Fruit fly (Drosophila melanogaster) whole organism, pupa: Measurements from ENCODE around the gene Gug.

Experiments used
- CG10348 ChIP-seq: fragments of 200-800 bp; sonication (Bioruptor generic); IDR thresholded peaks from 2 replicates; pipeline ENCODE4 v1.3.6; 2022; ENCODE audit warnings: missing biosample characterization, missing genetic modification characterization
- CG12605 ChIP-seq: fragments of 200-800 bp; sonication (Bioruptor generic); IDR thresholded peaks from 2 replicates; pipeline ENCODE4 v1.3.6; 2022; ENCODE audit warnings: missing biosample characterization, missing genetic modification characterization
- CG13204 ChIP-seq: fragments of 200-800 bp; sonication (Bioruptor generic); optimal IDR thresholded peaks from 2 replicates; lab custom pipeline; 2018; ENCODE audit warnings: missing biosample characterization, mild to moderate bottlenecking, missing genetic modification characterization, moderate library complexity
- CG14655 ChIP-seq: fragments of 200-800 bp; sonication (Bioruptor generic); optimal IDR thresholded peaks from 3 replicates; lab custom pipeline; 2017; ENCODE audit warnings: mild to moderate bottlenecking, missing biosample characterization, missing genetic modification reagents, missing genetic modification characterization
- CG15710 ChIP-seq: fragments of 200-800 bp; sonication (Bioruptor generic); optimal IDR thresholded peaks from 2 replicates; lab custom pipeline; 2018; ENCODE audit warnings: missing biosample characterization, mild to moderate bottlenecking, missing genetic modification characterization, moderate library complexity
- CG17806 ChIP-seq: fragments of 200-800 bp; sonication (Bioruptor generic); optimal IDR thresholded peaks from 2 replicates; lab custom pipeline; 2018; ENCODE audit warnings: missing biosample characterization, mild to moderate bottlenecking, missing genetic modification characterization, moderate library complexity
- CG32121 ChIP-seq: fragments of 200-800 bp; sonication (Bioruptor generic); IDR thresholded peaks from 2 replicates; pipeline ENCODE4 v1.3.6; 2022; ENCODE audit warnings: missing biosample characterization, missing genetic modification characterization
- CG34367 ChIP-seq: fragments of 200-800 bp; sonication (Bioruptor generic); optimal IDR thresholded peaks from 2 replicates; lab custom pipeline; 2018; ENCODE audit warnings: missing biosample characterization, mild to moderate bottlenecking, missing genetic modification characterization
- CG4496 ChIP-seq: fragments of 200-800 bp; sonication (Bioruptor generic); IDR thresholded peaks from 3 replicates; pipeline ENCODE4 v1.3.6; 2022; ENCODE audit warnings: missing biosample characterization, missing genetic modification characterization
- CG8159 ChIP-seq: fragments of 200-800 bp; sonication (Bioruptor generic); optimal IDR thresholded peaks from 3 replicates; lab custom pipeline; 2018; ENCODE audit warnings: missing biosample characterization, mild to moderate bottlenecking, missing genetic modification characterization, moderate library complexity
- CG8301 ChIP-seq: fragments of 200-800 bp; sonication (Bioruptor generic); optimal IDR thresholded peaks from 2 replicates; lab custom pipeline; 2018; ENCODE audit warnings: missing biosample characterization, mild to moderate bottlenecking, missing genetic modification characterization
- CG9948 ChIP-seq: fragments of 200-800 bp; sonication (Bioruptor generic); optimal IDR thresholded peaks from 2 replicates; lab custom pipeline; 2018; ENCODE audit warnings: missing biosample characterization, mild to moderate bottlenecking, missing genetic modification characterization, moderate library complexity
- D1 ChIP-seq: fragments of 200-800 bp; sonication (Bioruptor generic); optimal IDR thresholded peaks from 2 replicates; lab custom pipeline; 2018; ENCODE audit warnings: missing biosample characterization, mild to moderate bottlenecking, missing genetic modification characterization, moderate library complexity
- EcR ChIP-seq: fragments of 200-800 bp; sonication (Bioruptor generic); optimal IDR thresholded peaks from 3 replicates; lab custom pipeline; 2019; ENCODE audit warnings: missing biosample characterization, missing genetic modification characterization, mild to moderate bottlenecking, moderate library complexity, missing genetic modification reagents
- Ets98B ChIP-seq: fragments of 200-800 bp; sonication (Bioruptor generic); IDR thresholded peaks from 2 replicates; pipeline ENCODE4 v1.3.6; 2022; ENCODE audit warnings: missing biosample characterization, missing genetic modification characterization
- Pif1A ChIP-seq: fragments of 200-800 bp; sonication (Bioruptor generic); optimal IDR thresholded peaks from 3 replicates; lab custom pipeline; 2016; ENCODE audit warnings: missing biosample characterization, missing genetic modification characterization
- Pif1B ChIP-seq: fragments of 200-800 bp; sonication (Bioruptor generic); optimal IDR thresholded peaks from 3 replicates; lab custom pipeline; 2016; ENCODE audit warnings: missing biosample characterization, missing genetic modification characterization
- Snoo ChIP-seq: fragments of 200-800 bp; sonication (Bioruptor generic); optimal IDR thresholded peaks from 3 replicates; lab custom pipeline; 2017; ENCODE audit warnings: missing biosample characterization, mild to moderate bottlenecking, missing genetic modification characterization, inconsistent platforms
- fd96Ca ChIP-seq: fragments of 200-800 bp; sonication (Bioruptor generic); IDR thresholded peaks from 3 replicates; pipeline ENCODE4 v1.3.6; 2022; ENCODE audit warnings: missing biosample characterization, missing genetic modification characterization
- gl ChIP-seq: fragments of 200-800 bp; sonication (Bioruptor generic); optimal IDR thresholded peaks from 2 replicates; lab custom pipeline; 2018; ENCODE audit warnings: missing biosample characterization, mild to moderate bottlenecking, missing genetic modification characterization
- rn ChIP-seq: fragments of 200-800 bp; sonication (Bioruptor generic); IDR thresholded peaks from 2 replicates; pipeline ENCODE4 v1.3.6; 2022; ENCODE audit warnings: missing biosample characterization, missing genetic modification characterization

Gene Gug

DNA sequence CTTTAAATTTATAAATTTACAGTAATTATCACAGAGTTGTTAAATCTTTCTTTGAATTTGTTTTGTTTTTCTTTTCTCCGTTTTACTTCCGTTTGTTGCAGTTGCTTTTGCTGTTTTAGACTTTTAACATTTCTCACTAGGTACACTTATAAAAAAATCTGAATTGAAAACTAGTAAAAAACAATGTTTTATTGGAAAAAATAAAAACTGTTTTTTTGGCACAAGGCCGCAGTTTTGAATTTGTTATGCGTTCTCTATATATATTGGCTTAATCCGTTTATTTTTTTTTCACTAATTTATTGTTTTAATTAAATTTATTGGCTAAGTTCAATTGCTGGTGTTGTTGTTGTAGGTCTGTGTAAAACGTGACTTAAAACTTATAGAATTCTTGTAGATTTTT is 9.6 kb upstream of the Gug start:
- TF ChIP-seq CG8159 (tag; lab: Kevin White, UChicago) (no peak), EcR (GFP tag; lab: Kevin White, UChicago) (no peak), CG34367 (tag; lab: Kevin White, UChicago) (no peak), Snoo (tag; lab: Kevin White, UChicago) (no peak), fd96Ca (no peak), CG32121 (GFP tag; lab: Robert Waterston, UW) (peak; percentile 46)

DNA sequence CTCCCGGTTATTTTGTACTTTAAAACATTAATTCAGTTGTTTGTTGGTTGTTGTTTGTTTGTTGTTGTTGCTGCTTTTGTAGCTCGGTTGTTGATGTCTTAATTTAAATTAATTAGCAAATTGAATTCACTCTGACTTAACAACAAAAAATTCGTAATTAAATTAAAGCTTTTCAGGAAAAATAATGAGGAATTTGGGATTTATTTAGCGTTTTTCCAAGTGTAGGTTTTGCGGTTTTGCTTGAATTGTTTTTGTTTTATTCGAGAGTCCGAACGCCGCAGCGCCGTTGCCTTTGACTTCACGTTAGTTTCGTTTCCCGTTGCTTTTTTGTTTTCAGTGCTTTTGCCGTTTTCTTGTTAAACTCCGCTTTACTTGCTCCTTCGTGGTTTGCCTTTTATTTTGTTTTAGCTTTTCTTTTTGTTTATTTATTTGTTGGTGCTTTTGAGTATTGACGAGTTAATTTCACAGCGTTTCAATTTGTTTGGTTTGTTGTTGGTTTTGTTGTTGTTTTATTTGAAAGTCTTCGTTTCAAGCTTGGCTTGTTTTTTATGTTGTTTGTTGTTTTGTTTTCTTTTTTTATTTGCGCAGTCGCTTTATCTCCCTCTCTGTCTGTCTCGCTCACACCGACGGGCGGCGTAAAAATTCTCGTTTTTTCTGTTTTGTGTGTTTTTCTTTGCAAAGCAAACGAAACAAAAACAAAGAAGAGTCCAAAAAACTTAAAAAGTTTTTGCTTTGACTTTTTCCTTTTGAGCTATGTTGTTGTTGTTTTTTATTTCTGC is 8.8 kb upstream of the Gug start:
- TF ChIP-seq CG34367 (tag; lab: Kevin White, UChicago) (peak; percentile 95), CG14655 (peak; percentile 92), CG10348 (GFP tag; lab: Robert Waterston, UW) (no peak), CG32121 (GFP tag; lab: Robert Waterston, UW) (peak; percentile 91), CG8159 (tag; lab: Kevin White, UChicago) (peak; percentile 94), EcR (GFP tag; lab: Kevin White, UChicago) (no peak), Pif1B (GFP tag; lab: Kevin White, UChicago) (peak; percentile 96), CG15710 (peak; percentile 93), CG17806 (peak; percentile 90), fd96Ca (no peak; the same call in 1 of the 3 replicates), CG9948 (tag; lab: Kevin White, UChicago) (peak; percentile 72), CG12605 (GFP tag; lab: Robert Waterston, UW) (peak; percentile 99), gl (peak; percentile 99), Pif1A (GFP tag; lab: Kevin White, UChicago) (peak; percentile 95), D1 (tag; lab: Kevin White, UChicago) (peak; percentile 43), CG8301 (tag; lab: Kevin White, UChicago) (peak; percentile 87), rn (peak; percentile 93), Ets98B (GFP tag; lab: Robert Waterston, UW) (peak; percentile 95), Snoo (tag; lab: Kevin White, UChicago) (peak; percentile 83), CG4496 (peak; percentile 95), CG13204 (peak; percentile 99)

DNA sequence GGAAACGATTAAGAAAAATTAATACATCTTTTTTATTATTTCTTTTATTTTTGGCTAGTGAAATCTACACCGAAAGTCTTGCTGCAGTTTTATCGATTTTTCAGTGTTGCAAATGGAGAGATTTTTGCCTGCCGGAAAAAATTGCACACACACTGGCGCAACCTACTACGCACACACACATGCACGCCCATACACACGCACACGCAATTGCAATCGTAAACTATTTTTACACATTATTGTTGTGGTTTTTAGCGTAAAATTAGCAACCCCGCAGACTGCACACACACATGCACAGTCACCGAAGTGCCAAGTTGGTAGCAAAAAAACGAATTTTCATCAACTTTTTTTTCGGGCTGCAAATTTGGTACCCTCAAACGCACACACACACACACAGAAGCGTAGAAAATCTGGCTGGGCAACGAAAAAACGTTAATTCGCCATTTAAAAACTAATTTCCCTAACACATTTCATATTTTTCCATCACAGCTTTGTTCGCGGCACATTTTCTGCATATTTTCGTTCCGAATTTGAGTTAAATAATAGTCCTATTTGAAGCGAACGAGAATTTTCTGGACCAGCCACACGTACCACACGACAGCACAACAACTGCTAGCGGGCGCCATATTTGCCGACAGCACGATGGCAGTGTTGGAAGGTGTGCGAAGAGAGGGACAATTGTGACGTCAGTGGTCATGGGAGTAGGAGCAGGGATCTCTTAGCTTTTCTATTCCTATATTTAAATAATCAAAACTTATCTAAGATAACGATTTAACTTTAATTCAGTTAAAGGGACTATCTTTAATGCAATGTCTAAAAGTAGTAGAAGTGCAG is 7.8 kb upstream of the Gug start, which contains the start of gene Unr:
TSS of gene Unr (minus strand) at position 637 of the 831 bp plus-strand sequence.
- TF ChIP-seq CG13204 = peak; percentile 15
- no peak for TF ChIP-seq EcR (GFP tag; lab: Kevin White, UChicago)
- peak; percentile 51 for TF ChIP-seq CG15710
- no peak; the same call in 2 of the 3 replicates for TF ChIP-seq fd96Ca
- peak; percentile 66 for TF ChIP-seq CG14655
- TF ChIP-seq CG10348 (GFP tag; lab: Robert Waterston, UW) = no peak
- peak; percentile 61 for TF ChIP-seq CG17806
- TF ChIP-seq CG8159 (tag; lab: Kevin White, UChicago) = peak; percentile 58
- peak; percentile 38 for TF ChIP-seq CG9948 (tag; lab: Kevin White, UChicago)
- peak; percentile 76 for TF ChIP-seq Ets98B (GFP tag; lab: Robert Waterston, UW)
- peak; percentile 85 for TF ChIP-seq CG12605 (GFP tag; lab: Robert Waterston, UW)
- TF ChIP-seq CG8301 (tag; lab: Kevin White, UChicago) = peak; percentile 45
- peak; percentile 6 for TF ChIP-seq gl
- TF ChIP-seq Snoo (tag; lab: Kevin White, UChicago) = peak; percentile 74
- peak; percentile 63 for TF ChIP-seq rn
- peak; percentile 81 for TF ChIP-seq Pif1B (GFP tag; lab: Kevin White, UChicago)
- TF ChIP-seq CG32121 (GFP tag; lab: Robert Waterston, UW) = peak; percentile 71
- TF ChIP-seq CG34367 (tag; lab: Kevin White, UChicago) = peak; percentile 58
- TF ChIP-seq D1 (tag; lab: Kevin White, UChicago) = peak; percentile 62
- peak; percentile 85 for TF ChIP-seq Pif1A (GFP tag; lab: Kevin White, UChicago)
- peak; percentile 86 for TF ChIP-seq CG4496

DNA sequence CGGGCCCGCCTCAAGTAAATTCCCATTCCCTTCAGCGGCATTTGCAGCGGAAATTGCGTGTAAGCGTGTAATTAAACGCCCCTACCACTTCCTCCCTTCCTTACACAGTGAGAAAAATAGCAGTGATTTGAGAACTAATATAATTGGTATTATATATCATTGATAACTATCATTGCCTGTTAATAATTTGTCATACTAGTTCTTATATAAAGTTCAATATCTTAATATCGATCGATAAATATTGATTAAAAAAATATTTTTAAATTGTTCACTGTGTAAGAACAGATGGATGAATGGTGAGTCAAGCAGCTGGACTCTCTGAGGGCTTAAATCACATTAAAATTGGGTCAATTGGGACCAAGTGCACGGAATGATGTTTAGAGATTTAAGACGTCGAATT is 4.7 kb upstream of the Gug start:
- peak; percentile 55 for TF ChIP-seq CG17806
- no peak for TF ChIP-seq Ets98B (GFP tag; lab: Robert Waterston, UW)
- TF ChIP-seq D1 (tag; lab: Kevin White, UChicago) = peak; percentile 42
- TF ChIP-seq fd96Ca = no peak
- peak; percentile 28 for TF ChIP-seq Snoo (tag; lab: Kevin White, UChicago)
- peak; percentile 48 for TF ChIP-seq CG15710
- 0 out of 3 replicates have a peak, but pooled peaks have one; percentile 46 for TF ChIP-seq CG4496
- peak; percentile 63 for TF ChIP-seq CG8159 (tag; lab: Kevin White, UChicago)
- no peak for TF ChIP-seq CG34367 (tag; lab: Kevin White, UChicago)
- TF ChIP-seq Pif1A (GFP tag; lab: Kevin White, UChicago) = no peak
- TF ChIP-seq CG9948 (tag; lab: Kevin White, UChicago) = peak; percentile 57
- TF ChIP-seq CG13204 = no peak
- peak; percentile 8 for TF ChIP-seq Pif1B (GFP tag; lab: Kevin White, UChicago)
- peak; percentile 38 for TF ChIP-seq CG14655
- peak; percentile 28 for TF ChIP-seq CG8301 (tag; lab: Kevin White, UChicago)
- TF ChIP-seq CG32121 (GFP tag; lab: Robert Waterston, UW) = no peak
- TF ChIP-seq rn = no peak
- no peak for TF ChIP-seq EcR (GFP tag; lab: Kevin White, UChicago)
- no peak for TF ChIP-seq CG10348 (GFP tag; lab: Robert Waterston, UW)
